Worm (Caenorhabditis elegans): ENCODE results near the gene srv-21.

DNA sequence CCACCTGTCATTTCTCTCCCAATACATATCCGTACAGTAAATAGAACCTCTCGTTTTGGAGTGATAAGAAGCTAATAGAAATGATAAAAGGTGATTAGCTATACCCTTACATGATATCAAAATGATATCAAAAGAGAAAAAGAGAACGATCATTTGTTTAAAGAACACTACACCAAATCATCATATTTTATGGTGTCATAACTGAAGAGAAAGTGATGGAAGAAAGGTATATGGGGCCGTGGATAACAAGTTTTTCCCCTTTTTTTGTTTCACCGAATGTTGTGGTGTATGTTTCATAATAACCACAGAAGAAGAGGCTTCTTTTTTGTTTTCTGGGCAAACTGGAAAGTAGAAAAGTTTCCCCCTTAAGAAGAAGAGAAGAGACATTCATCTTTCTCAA lies 18.9 kb downstream of the srv-21 start:
- no peak for TF ChIP-seq F57C9.4 (tag; optimal IDR thresholded peaks at IDR 0.05)
- no peak for TF ChIP-seq hlh-12 (tag; optimal IDR thresholded peaks at IDR 0.05)
- TF ChIP-seq ama-1 (optimal IDR thresholded peaks at IDR 0.05), result no peak
- TF ChIP-seq ama-1 (GFP tag; optimal IDR thresholded peaks at IDR 0.05), result no peak
- no peak for TF ChIP-seq F33H1.4 (GFP tag; IDR thresholded peaks at IDR 0.05)
- TF ChIP-seq ceh-40 (GFP tag; IDR thresholded peaks at IDR 0.05), result no peak
- no peak for TF ChIP-seq him-1 (tag; optimal IDR thresholded peaks at IDR 0.05)
- no peak for TF ChIP-seq C06A6.2 (GFP tag; conservative IDR thresholded peaks at IDR 0.05)
- no peak for TF ChIP-seq lsy-27 (tag; optimal IDR thresholded peaks at IDR 0.05; ENCODE audit: borderline replicate concordance, insufficient read depth)
- TF ChIP-seq Y67H2A.10 (GFP tag; conservative IDR thresholded peaks at IDR 0.05), result no peak
- no peak for TF ChIP-seq bed-1 (GFP tag; IDR thresholded peaks at IDR 0.05)
- TF ChIP-seq nfya-1 (tag; optimal IDR thresholded peaks at IDR 0.05; ENCODE audit: borderline replicate concordance, insufficient read depth), result no peak

Measured in whole organism, young adult.